Fruit fly (Drosophila melanogaster) whole organism, pupa: ENCODE data around the gene Unr.
A peak's percentile ranks its signal among the peaks of the same experiment; 100 is the strongest.

ENCODE experiments used
- CG10348 ChIP-seq: fragments of 200-800 bp; sonication (Bioruptor generic); IDR thresholded peaks from 2 replicates; pipeline ENCODE4 v1.3.6; 2022; ENCODE audit warnings: missing biosample characterization, missing genetic modification characterization
- CG12605 ChIP-seq: fragments of 200-800 bp; sonication (Bioruptor generic); IDR thresholded peaks from 2 replicates; pipeline ENCODE4 v1.3.6; 2022; ENCODE audit warnings: missing biosample characterization, missing genetic modification characterization
- CG13204 ChIP-seq: fragments of 200-800 bp; sonication (Bioruptor generic); optimal IDR thresholded peaks from 2 replicates; lab custom pipeline; 2018; ENCODE audit warnings: missing biosample characterization, mild to moderate bottlenecking, missing genetic modification characterization, moderate library complexity
- CG14655 ChIP-seq: fragments of 200-800 bp; sonication (Bioruptor generic); optimal IDR thresholded peaks from 3 replicates; lab custom pipeline; 2017; ENCODE audit warnings: mild to moderate bottlenecking, missing biosample characterization, missing genetic modification reagents, missing genetic modification characterization
- CG15710 ChIP-seq: fragments of 200-800 bp; sonication (Bioruptor generic); optimal IDR thresholded peaks from 2 replicates; lab custom pipeline; 2018; ENCODE audit warnings: missing biosample characterization, mild to moderate bottlenecking, missing genetic modification characterization, moderate library complexity
- CG17806 ChIP-seq: fragments of 200-800 bp; sonication (Bioruptor generic); optimal IDR thresholded peaks from 2 replicates; lab custom pipeline; 2018; ENCODE audit warnings: missing biosample characterization, mild to moderate bottlenecking, missing genetic modification characterization, moderate library complexity
- CG32121 ChIP-seq: fragments of 200-800 bp; sonication (Bioruptor generic); IDR thresholded peaks from 2 replicates; pipeline ENCODE4 v1.3.6; 2022; ENCODE audit warnings: missing biosample characterization, missing genetic modification characterization
- CG34367 ChIP-seq: fragments of 200-800 bp; sonication (Bioruptor generic); optimal IDR thresholded peaks from 2 replicates; lab custom pipeline; 2018; ENCODE audit warnings: missing biosample characterization, mild to moderate bottlenecking, missing genetic modification characterization
- CG4496 ChIP-seq: fragments of 200-800 bp; sonication (Bioruptor generic); IDR thresholded peaks from 3 replicates; pipeline ENCODE4 v1.3.6; 2022; ENCODE audit warnings: missing biosample characterization, missing genetic modification characterization
- CG8159 ChIP-seq: fragments of 200-800 bp; sonication (Bioruptor generic); optimal IDR thresholded peaks from 3 replicates; lab custom pipeline; 2018; ENCODE audit warnings: missing biosample characterization, mild to moderate bottlenecking, missing genetic modification characterization, moderate library complexity
- CG8301 ChIP-seq: fragments of 200-800 bp; sonication (Bioruptor generic); optimal IDR thresholded peaks from 2 replicates; lab custom pipeline; 2018; ENCODE audit warnings: missing biosample characterization, mild to moderate bottlenecking, missing genetic modification characterization
- CG9948 ChIP-seq: fragments of 200-800 bp; sonication (Bioruptor generic); optimal IDR thresholded peaks from 2 replicates; lab custom pipeline; 2018; ENCODE audit warnings: missing biosample characterization, mild to moderate bottlenecking, missing genetic modification characterization, moderate library complexity
- D1 ChIP-seq: fragments of 200-800 bp; sonication (Bioruptor generic); optimal IDR thresholded peaks from 2 replicates; lab custom pipeline; 2018; ENCODE audit warnings: missing biosample characterization, mild to moderate bottlenecking, missing genetic modification characterization, moderate library complexity
- EcR ChIP-seq: fragments of 200-800 bp; sonication (Bioruptor generic); optimal IDR thresholded peaks from 3 replicates; lab custom pipeline; 2019; ENCODE audit warnings: missing biosample characterization, missing genetic modification characterization, mild to moderate bottlenecking, moderate library complexity, missing genetic modification reagents
- Ets98B ChIP-seq: fragments of 200-800 bp; sonication (Bioruptor generic); IDR thresholded peaks from 2 replicates; pipeline ENCODE4 v1.3.6; 2022; ENCODE audit warnings: missing biosample characterization, missing genetic modification characterization
- Pif1A ChIP-seq: fragments of 200-800 bp; sonication (Bioruptor generic); optimal IDR thresholded peaks from 3 replicates; lab custom pipeline; 2016; ENCODE audit warnings: missing biosample characterization, missing genetic modification characterization
- Pif1B ChIP-seq: fragments of 200-800 bp; sonication (Bioruptor generic); optimal IDR thresholded peaks from 3 replicates; lab custom pipeline; 2016; ENCODE audit warnings: missing biosample characterization, missing genetic modification characterization
- Snoo ChIP-seq: fragments of 200-800 bp; sonication (Bioruptor generic); optimal IDR thresholded peaks from 3 replicates; lab custom pipeline; 2017; ENCODE audit warnings: missing biosample characterization, mild to moderate bottlenecking, missing genetic modification characterization, inconsistent platforms
- fd96Ca ChIP-seq: fragments of 200-800 bp; sonication (Bioruptor generic); IDR thresholded peaks from 3 replicates; pipeline ENCODE4 v1.3.6; 2022; ENCODE audit warnings: missing biosample characterization, missing genetic modification characterization
- gl ChIP-seq: fragments of 200-800 bp; sonication (Bioruptor generic); optimal IDR thresholded peaks from 2 replicates; lab custom pipeline; 2018; ENCODE audit warnings: missing biosample characterization, mild to moderate bottlenecking, missing genetic modification characterization
- rn ChIP-seq: fragments of 200-800 bp; sonication (Bioruptor generic); IDR thresholded peaks from 2 replicates; pipeline ENCODE4 v1.3.6; 2022; ENCODE audit warnings: missing biosample characterization, missing genetic modification characterization

Gene Unr

DNA sequence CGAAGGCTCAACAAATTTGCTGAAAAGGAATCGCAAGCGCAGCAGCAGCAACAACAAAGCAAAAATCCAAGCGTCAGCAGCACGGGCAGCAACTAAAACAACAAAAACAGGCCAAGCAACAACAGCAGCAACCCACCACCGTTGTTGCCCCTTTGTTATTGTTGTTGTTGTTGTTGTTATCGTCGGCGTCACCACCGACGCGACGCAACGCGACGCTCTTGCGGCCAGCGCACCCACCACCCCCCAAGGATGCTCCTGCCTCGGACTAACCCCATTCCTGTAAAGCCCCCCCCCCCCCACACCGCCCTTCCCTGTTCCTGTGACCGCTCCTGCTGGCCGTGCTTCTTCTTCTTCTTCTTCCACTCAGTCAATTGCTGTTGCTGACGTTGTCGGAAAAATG is 8.6 kb upstream of the Unr start:
- TF ChIP-seq CG4496 (GFP tag; lab: Robert Waterston, UW): 0 out of 3 replicates have a peak, but pooled peaks have one; percentile 23
- TF ChIP-seq CG15710 (tag; lab: Kevin White, UChicago): no peak
- TF ChIP-seq CG13204: peak; percentile 79

DNA sequence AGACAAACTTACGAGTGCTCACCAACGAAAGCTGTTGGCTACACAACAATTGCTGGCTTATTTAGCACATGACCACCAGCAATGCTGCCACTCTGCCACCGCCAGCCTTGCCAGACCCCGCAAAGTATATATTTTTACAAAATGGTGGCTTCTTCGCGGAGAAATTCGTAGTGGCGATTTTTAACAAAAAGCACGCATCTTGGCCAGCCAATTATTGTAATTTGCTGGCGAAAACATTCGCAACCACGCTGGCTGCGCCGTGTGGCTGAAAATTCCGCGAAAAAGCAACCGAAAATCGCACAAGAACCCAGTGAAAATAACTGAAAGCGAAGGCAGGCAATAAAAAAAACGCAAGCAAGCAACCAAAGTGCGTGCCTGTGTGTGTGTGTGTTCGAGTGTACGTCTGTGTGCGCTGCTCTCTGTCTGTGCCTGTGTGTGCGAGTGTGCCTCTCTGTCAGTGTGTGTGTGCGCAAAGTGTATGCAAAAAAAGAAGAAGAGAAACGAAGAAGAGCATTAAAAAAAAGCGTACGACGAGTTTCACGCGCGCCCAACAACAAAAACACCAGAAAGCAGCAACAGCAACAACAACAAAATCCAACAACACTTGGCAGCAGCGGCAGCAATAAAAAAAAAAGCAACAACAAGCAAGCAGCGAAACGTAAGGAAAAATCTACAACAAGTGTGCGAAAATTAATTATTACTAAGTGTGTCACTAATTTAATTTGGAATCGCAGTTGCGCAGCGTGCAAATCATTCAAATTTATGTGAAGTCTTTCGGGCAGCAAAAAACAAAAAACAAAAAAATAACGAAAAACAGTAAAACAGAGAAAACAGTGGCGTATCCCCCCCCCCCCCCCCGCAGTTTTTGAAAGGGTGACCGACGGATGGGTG is 7.9 kb upstream of the Unr start, which contains the start of gene Gug:
Gene Gug (plus strand): TSS at position 123 of the 891 bp plus-strand sequence.
- peak; percentile 95 for TF ChIP-seq CG8301 (tag; lab: Kevin White, UChicago)
- TF ChIP-seq Pif1A (GFP tag; lab: Kevin White, UChicago): peak; percentile 97
- TF ChIP-seq CG10348 (GFP tag; lab: Robert Waterston, UW): peak; percentile 47; the same call in 1 of the 2 replicates
- peak; percentile 95 for TF ChIP-seq Pif1B (GFP tag; lab: Kevin White, UChicago)
- peak; percentile 97 for TF ChIP-seq fd96Ca (GFP tag; lab: Robert Waterston, UW)
- TF ChIP-seq CG4496 (GFP tag; lab: Robert Waterston, UW): peak; percentile 98
- TF ChIP-seq CG9948 (tag; lab: Kevin White, UChicago): peak; percentile 89
- peak; percentile 94 for TF ChIP-seq CG17806 (tag; lab: Kevin White, UChicago)
- peak; percentile 58 for TF ChIP-seq EcR (GFP tag; lab: Kevin White, UChicago)
- TF ChIP-seq CG32121 (GFP tag; lab: Robert Waterston, UW): peak; percentile 97
- TF ChIP-seq CG8159 (tag; lab: Kevin White, UChicago): peak; percentile 93
- TF ChIP-seq Ets98B: peak; percentile 97
- TF ChIP-seq D1 (tag; lab: Kevin White, UChicago): peak; percentile 72
- TF ChIP-seq CG34367 (tag; lab: Kevin White, UChicago): peak; percentile 99
- peak; percentile 91 for TF ChIP-seq rn (GFP tag; lab: Robert Waterston, UW)
- peak; percentile 95 for TF ChIP-seq CG15710 (tag; lab: Kevin White, UChicago)
- peak; percentile 99 for TF ChIP-seq CG13204
- TF ChIP-seq Snoo (tag; lab: Kevin White, UChicago): peak; percentile 87
- TF ChIP-seq CG14655 (GFP tag; lab: Kevin White, UChicago): peak; percentile 97
- TF ChIP-seq CG12605 (GFP tag; lab: Robert Waterston, UW): peak; percentile 99
- peak; percentile 99 for TF ChIP-seq gl

DNA sequence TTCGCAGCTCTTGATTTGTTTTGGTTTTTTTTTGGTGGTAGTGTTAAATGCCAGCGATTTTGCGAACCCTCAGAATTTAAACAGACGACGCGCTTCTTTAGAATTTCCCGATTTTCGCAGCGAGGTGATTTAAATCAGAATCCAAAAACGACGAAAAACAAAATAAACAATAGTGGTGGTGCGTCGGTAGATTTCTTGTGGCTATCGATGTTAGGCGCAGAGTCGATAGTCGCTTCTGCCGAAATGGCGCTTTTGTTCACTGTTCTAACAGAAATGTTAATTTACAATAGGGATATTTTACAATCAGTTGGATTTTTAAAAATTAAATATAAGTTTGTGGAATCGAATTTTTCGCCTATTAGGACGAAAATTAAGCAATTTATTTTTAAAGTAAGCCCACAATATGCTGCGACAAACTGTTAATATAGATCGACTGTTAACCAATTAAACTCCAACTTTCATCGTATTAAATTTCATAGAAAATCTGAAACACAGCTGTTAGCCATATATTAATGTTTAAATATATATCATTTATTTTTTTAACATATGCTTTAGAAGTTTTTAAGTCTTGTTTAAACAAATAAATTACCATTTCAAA is 7.1 kb upstream of the Unr start, which contains the start of gene CG6983:
Gene CG6983 (minus strand): TSS at position 176 of the 598 bp plus-strand sequence.
- TF ChIP-seq rn (GFP tag; lab: Robert Waterston, UW): no peak
- peak; percentile 15; the same call in 1 of the 2 replicates for TF ChIP-seq Ets98B
- TF ChIP-seq CG8159 (tag; lab: Kevin White, UChicago): no peak
- peak; percentile 26; the same call in 1 of the 3 replicates for TF ChIP-seq CG4496 (GFP tag; lab: Robert Waterston, UW)
- TF ChIP-seq D1 (tag; lab: Kevin White, UChicago): no peak
- peak; percentile 19; the same call in 1 of the 2 replicates for TF ChIP-seq CG12605 (GFP tag; lab: Robert Waterston, UW)

DNA sequence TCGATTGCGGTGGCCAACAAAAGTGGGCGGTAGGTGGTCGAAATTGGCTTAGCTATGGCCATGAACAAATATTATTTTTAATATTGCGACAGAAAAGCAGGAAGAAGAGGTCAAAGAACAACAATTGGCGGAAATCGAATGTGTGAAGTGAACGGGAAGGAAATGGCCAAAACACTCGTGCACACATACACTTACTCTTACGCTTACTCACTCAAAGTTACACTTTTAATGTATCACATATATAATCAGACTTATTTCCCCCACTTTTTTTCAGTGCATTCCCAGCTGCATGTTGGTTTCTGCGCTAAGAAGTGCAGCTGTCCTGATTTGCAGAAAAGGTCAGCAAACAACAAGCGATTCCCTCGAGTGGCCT is 6.3 kb upstream of the Unr start:
- peak; percentile 74 for TF ChIP-seq CG14655 (GFP tag; lab: Kevin White, UChicago)
- no peak for TF ChIP-seq EcR (GFP tag; lab: Kevin White, UChicago)
- TF ChIP-seq D1 (tag; lab: Kevin White, UChicago): no peak
- TF ChIP-seq CG13204: no peak
- peak; percentile 0 for TF ChIP-seq CG34367 (tag; lab: Kevin White, UChicago)
- no peak for TF ChIP-seq rn (GFP tag; lab: Robert Waterston, UW)
- no peak for TF ChIP-seq gl
- peak; percentile 49; the same call in 1 of the 2 replicates for TF ChIP-seq CG32121 (GFP tag; lab: Robert Waterston, UW)
- peak; percentile 54 for TF ChIP-seq Pif1A (GFP tag; lab: Kevin White, UChicago)
- TF ChIP-seq CG9948 (tag; lab: Kevin White, UChicago): peak; percentile 36
- TF ChIP-seq Snoo (tag; lab: Kevin White, UChicago): no peak
- TF ChIP-seq Ets98B: no peak
- TF ChIP-seq Pif1B (GFP tag; lab: Kevin White, UChicago): peak; percentile 35
- 0 out of 2 replicates have a peak, but pooled peaks have one; percentile 7 for TF ChIP-seq CG12605 (GFP tag; lab: Robert Waterston, UW)
- no peak for TF ChIP-seq fd96Ca (GFP tag; lab: Robert Waterston, UW)
- peak; percentile 44 for TF ChIP-seq CG8159 (tag; lab: Kevin White, UChicago)
- peak; percentile 62; the same call in 1 of the 3 replicates for TF ChIP-seq CG4496 (GFP tag; lab: Robert Waterston, UW)
- TF ChIP-seq CG10348 (GFP tag; lab: Robert Waterston, UW): no peak
- peak; percentile 59 for TF ChIP-seq CG8301 (tag; lab: Kevin White, UChicago)
- peak; percentile 44 for TF ChIP-seq CG17806 (tag; lab: Kevin White, UChicago)
- peak; percentile 30 for TF ChIP-seq CG15710 (tag; lab: Kevin White, UChicago)
- TF ChIP-seq, all 21 proteins: peak for 12
